Comparison of ENCODE assay signal across 5 worm cellular contexts in the genomic region with DNA sequence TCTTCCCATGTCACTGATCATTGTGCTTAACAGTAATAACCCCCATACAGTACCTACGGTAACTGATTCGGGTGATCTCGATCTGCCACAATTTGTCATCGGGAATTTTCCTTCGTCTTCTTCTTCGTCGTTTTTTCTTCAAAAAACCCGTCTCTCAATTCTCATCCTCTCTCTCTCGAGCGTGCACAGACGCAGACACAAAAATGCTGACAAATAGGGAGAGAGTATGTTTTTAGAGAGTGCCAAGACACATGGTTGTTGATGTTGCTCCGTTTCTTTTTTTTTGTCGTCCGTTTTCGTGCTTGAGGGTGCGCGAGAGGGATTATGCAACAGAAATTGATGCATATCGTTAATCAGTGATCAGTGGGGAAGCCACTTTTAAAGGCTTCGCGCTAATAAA.
TF ChIP-seq lines count a peak whose summit lies in the region.

No protein-coding gene starts in this region.

TF ChIP-seq in whole organism, L1 larva, 84 proteins besides CTCF, POLR2A, EP300 and RAD21 (continued from another document and continues in another):
- peak in 2 of 3 experiments; percentile 24 to 45 for TF ChIP-seq dpl-1 (GFP tag; optimal IDR thresholded peaks at IDR 0.05; lab: Kevin White, UChicago)
- TF ChIP-seq ets-5 (GFP tag; IDR thresholded peaks at IDR 0.05; lab: Robert Waterston, UW) = no peak
- TF ChIP-seq blmp-1 (tag; optimal IDR thresholded peaks at IDR 0.05; lab: Kevin White, UChicago) = peak; percentile 76
- no peak for TF ChIP-seq pqm-1 (tag; optimal IDR thresholded peaks at IDR 0.05; lab: Kevin White, UChicago)
- TF ChIP-seq lin-13 (GFP tag; optimal IDR thresholded peaks at IDR 0.05; lab: Kevin White, UChicago) = peak; percentile 63
- peak; percentile 52 for TF ChIP-seq nhr-77 (tag; optimal IDR thresholded peaks at IDR 0.05; lab: Kevin White, UChicago)
- TF ChIP-seq nhr-71 (tag; optimal IDR thresholded peaks at IDR 0.05; lab: Kevin White, UChicago) = peak; percentile 78
- TF ChIP-seq xbp-1 (tag; optimal IDR thresholded peaks at IDR 0.05; lab: Kevin White, UChicago) = peak; percentile 10
- TF ChIP-seq ztf-4 (tag; optimal IDR thresholded peaks at IDR 0.05; lab: Kevin White, UChicago) = peak; percentile 28
- TF ChIP-seq pax-3 (tag; optimal IDR thresholded peaks at IDR 0.05; lab: Kevin White, UChicago) = peak; percentile 7
- peak; percentile 60 to 78 for TF ChIP-seq efl-1 (optimal IDR thresholded peaks at IDR 0.05; lab: Kevin White, UChicago)
- TF ChIP-seq efl-1 (GFP tag; optimal IDR thresholded peaks at IDR 0.05 in 1 of 2; lab: Kevin White, UChicago) = peak; percentile 21 to 87
- peak; percentile 39 for TF ChIP-seq F16B12.6 (tag; optimal IDR thresholded peaks at IDR 0.05; lab: Kevin White, UChicago)
- no peak for TF ChIP-seq unc-86 (tag; optimal IDR thresholded peaks at IDR 0.05; lab: Kevin White, UChicago)
- TF ChIP-seq unc-98 (GFP tag; IDR thresholded peaks at IDR 0.05; lab: Robert Waterston, UW) = no peak
- no peak for TF ChIP-seq nhr-28 (tag; optimal IDR thresholded peaks at IDR 0.05; lab: Kevin White, UChicago)
- peak; percentile 34 for TF ChIP-seq nhr-19 (GFP tag; conservative IDR thresholded peaks at IDR 0.05; lab: Robert Waterston, UW)
- TF ChIP-seq ztf-11 (tag; optimal IDR thresholded peaks at IDR 0.05; lab: Kevin White, UChicago) = no peak
- TF ChIP-seq rnt-1 (tag; optimal IDR thresholded peaks at IDR 0.05; lab: Kevin White, UChicago) = peak; percentile 43
- peak; percentile 15 for TF ChIP-seq fos-1 (tag; optimal IDR thresholded peaks at IDR 0.05; lab: Kevin White, UChicago)
- TF ChIP-seq skn-1 (tag; optimal IDR thresholded peaks at IDR 0.05; lab: Kevin White, UChicago) = peak; percentile 100
- no peak for TF ChIP-seq unc-62 (GFP tag; optimal IDR thresholded peaks at IDR 0.05; lab: Kevin White, UChicago)
- peak in 3 of 6 experiments; percentile 23 to 72 (median 47) for TF ChIP-seq elt-3 (tag; optimal IDR thresholded peaks at IDR 0.05; lab: Kevin White, UChicago)
- no peak for TF ChIP-seq lin-15B (tag; optimal IDR thresholded peaks at IDR 0.05; lab: Kevin White, UChicago)
- TF ChIP-seq fkh-10 (GFP tag; optimal IDR thresholded peaks at IDR 0.05; lab: Kevin White, UChicago) = peak; percentile 52

TF ChIP-seq in whole organism, L2 larva, 48 proteins besides CTCF, POLR2A, EP300 and RAD21 (continued from another document):
- TF ChIP-seq egl-27 (tag; optimal IDR thresholded peaks at IDR 0.05; lab: Kevin White, UChicago) (peak; percentile 39), nhr-21 (tag; optimal IDR thresholded peaks at IDR 0.05; lab: Kevin White, UChicago) (peak; percentile 71), fos-1 (tag; optimal IDR thresholded peaks at IDR 0.05; lab: Kevin White, UChicago) (peak; percentile 70), sma-9 (GFP tag; optimal IDR thresholded peaks at IDR 0.05; lab: Kevin White, UChicago) (peak; percentile 76), sma-9 (tag; optimal IDR thresholded peaks at IDR 0.05; lab: Kevin White, UChicago) (no peak), F13H6.1 (tag; optimal IDR thresholded peaks at IDR 0.05; lab: Kevin White, UChicago) (peak; percentile 55), elt-3 (tag; optimal IDR thresholded peaks at IDR 0.05; lab: Kevin White, UChicago) (no peak), zag-1 (tag; optimal IDR thresholded peaks at IDR 0.05; lab: Kevin White, UChicago) (peak; percentile 38), mbf-1 (tag; optimal IDR thresholded peaks at IDR 0.05; lab: Kevin White, UChicago) (no peak), ama-1 (optimal IDR thresholded peaks at IDR 0.05; lab: Kevin White, UChicago) (peak; percentile 82), dmd-4 (tag; optimal IDR thresholded peaks at IDR 0.05; lab: Kevin White, UChicago) (no peak), nhr-77 (tag; optimal IDR thresholded peaks at IDR 0.05; lab: Kevin White, UChicago) (no peak), lin-13 (GFP tag; optimal IDR thresholded peaks at IDR 0.05; lab: Kevin White, UChicago) (peak; percentile 58), nhr-6 (tag; optimal IDR thresholded peaks at IDR 0.05; lab: Kevin White, UChicago) (peak; percentile 38), nhr-129 (tag; optimal IDR thresholded peaks at IDR 0.05; lab: Kevin White, UChicago) (peak; percentile 85), C34F6.9 (tag; optimal IDR thresholded peaks at IDR 0.05; lab: Kevin White, UChicago) (peak; percentile 81), nhr-25 (tag; optimal IDR thresholded peaks at IDR 0.05; lab: Kevin White, UChicago) (peak; percentile 39), blmp-1 (tag; optimal IDR thresholded peaks at IDR 0.05; lab: Kevin White, UChicago; ENCODE audit: insufficient read depth) (peak; percentile 25)

TF ChIP-seq in whole organism, L3 larva, 47 proteins besides CTCF, POLR2A, EP300 and RAD21 (continued from another document and continues in another):
- TF ChIP-seq nhr-25 (tag; optimal IDR thresholded peaks at IDR 0.05; lab: Kevin White, UChicago) (peak; percentile 36), R02D3.7 (tag; optimal IDR thresholded peaks at IDR 0.05; lab: Kevin White, UChicago) (peak; percentile 47), nfya-1 (tag; optimal IDR thresholded peaks at IDR 0.05; lab: Kevin White, UChicago; ENCODE audit: insufficient read depth) (peak; percentile 87), ceh-9 (tag; optimal IDR thresholded peaks at IDR 0.05; lab: Kevin White, UChicago) (no peak), sea-2 (GFP tag; optimal IDR thresholded peaks at IDR 0.05; lab: Kevin White, UChicago) (no peak), aly-2 (tag; optimal IDR thresholded peaks at IDR 0.05; lab: Kevin White, UChicago) (no peak), eor-1 (tag; optimal IDR thresholded peaks at IDR 0.05; lab: Kevin White, UChicago) (no peak), fkh-10 (GFP tag; optimal IDR thresholded peaks at IDR 0.05; lab: Kevin White, UChicago) (no peak), zag-1 (tag; optimal IDR thresholded peaks at IDR 0.05; lab: Kevin White, UChicago) (no peak), ceh-82 (tag; optimal IDR thresholded peaks at IDR 0.05; lab: Kevin White, UChicago) (no peak), nhr-12 (tag; optimal IDR thresholded peaks at IDR 0.05; lab: Kevin White, UChicago) (no peak), skn-1 (tag; optimal IDR thresholded peaks at IDR 0.05; lab: Kevin White, UChicago) (peak; percentile 100), lin-39 (tag; optimal IDR thresholded peaks at IDR 0.05; lab: Kevin White, UChicago) (peak; percentile 71), nhr-67 (tag; optimal IDR thresholded peaks at IDR 0.05; lab: Kevin White, UChicago) (no peak), elt-3 (tag; optimal IDR thresholded peaks at IDR 0.05; lab: Kevin White, UChicago) (peak in 1 of 3 experiments; percentile 2), fkh-2 (tag; optimal IDR thresholded peaks at IDR 0.05; lab: Kevin White, UChicago) (no peak), hmg-11 (tag; optimal IDR thresholded peaks at IDR 0.05; lab: Kevin White, UChicago) (peak; percentile 78), unc-39 (tag; optimal IDR thresholded peaks at IDR 0.05; lab: Kevin White, UChicago) (no peak), mdl-1 (tag; optimal IDR thresholded peaks at IDR 0.05; lab: Kevin White, UChicago) (peak; percentile 42), pqm-1 (tag; optimal IDR thresholded peaks at IDR 0.05; lab: Kevin White, UChicago) (peak; percentile 25), ZK546.5 (tag; optimal IDR thresholded peaks at IDR 0.05; lab: Kevin White, UChicago) (no peak), egl-5 (tag; optimal IDR thresholded peaks at IDR 0.05; lab: Kevin White, UChicago) (peak; percentile 34), nhr-28 (tag; optimal IDR thresholded peaks at IDR 0.05; lab: Kevin White, UChicago) (no peak), jun-1 (tag; optimal IDR thresholded peaks at IDR 0.05; lab: Kevin White, UChicago) (peak; percentile 57), fos-1 (tag; optimal IDR thresholded peaks at IDR 0.05; lab: Kevin White, UChicago) (no peak), elt-1 (tag; optimal IDR thresholded peaks at IDR 0.05; lab: Kevin White, UChicago) (no peak), mml-1 (tag; optimal IDR thresholded peaks at IDR 0.05; lab: Kevin White, UChicago) (no peak), nhr-43 (tag; optimal IDR thresholded peaks at IDR 0.05; lab: Kevin White, UChicago; ENCODE audit: poor library complexity, severe bottlenecking) (peak; percentile 78), nhr-77 (tag; optimal IDR thresholded peaks at IDR 0.05; lab: Kevin White, UChicago) (no peak), elt-2 (tag; optimal IDR thresholded peaks at IDR 0.05; lab: Kevin White, UChicago) (peak; percentile 40)

TF ChIP-seq in whole organism, L4 larva, 104 proteins besides CTCF, POLR2A, EP300 and RAD21 (continued from another document and continues in another):
- TF ChIP-seq pha-4 (GFP tag; IDR thresholded peaks at IDR 0.05; lab: Robert Waterston, UW) (no peak), pha-4 (tag; optimal IDR thresholded peaks at IDR 0.05; lab: Kevin White, UChicago) (peak; percentile 88), T26A8.4 (GFP tag; IDR thresholded peaks at IDR 0.05; lab: Robert Waterston, UW) (no peak), Y5F2A.4 (GFP tag; optimal IDR thresholded peaks at IDR 0.05; lab: Kevin White, UChicago) (no peak), lin-38 (GFP tag; IDR thresholded peaks at IDR 0.05; lab: Robert Waterston, UW) (0 out of 2 replicates have a peak, but pooled peaks have one; percentile 33), gei-8 (GFP tag; optimal IDR thresholded peaks at IDR 0.05; lab: Kevin White, UChicago) (no peak), arid-1 (GFP tag; conservative IDR thresholded peaks at IDR 0.05; lab: Robert Waterston, UW) (no peak), lin-29 (GFP tag; IDR thresholded peaks at IDR 0.05; lab: Robert Waterston, UW) (no peak), aly-2 (tag; optimal IDR thresholded peaks at IDR 0.05; lab: Kevin White, UChicago) (no peak), mxl-2 (GFP tag; conservative IDR thresholded peaks at IDR 0.05; lab: Robert Waterston, UW) (no peak), egl-27 (tag; optimal IDR thresholded peaks at IDR 0.05; lab: Kevin White, UChicago) (no peak), tag-97 (GFP tag; IDR thresholded peaks at IDR 0.05; lab: Robert Waterston, UW) (0 out of 2 replicates have a peak, but pooled peaks have one; percentile 44), hmg-1.1 (GFP tag; IDR thresholded peaks at IDR 0.05; lab: Robert Waterston, UW) (peak; percentile 50; the same call in 1 of the 2 replicates), hif-1 (tag; optimal IDR thresholded peaks at IDR 0.05; lab: Kevin White, UChicago) (peak in 1 of 2 experiments; percentile 57), set-16 (GFP tag; IDR thresholded peaks at IDR 0.05; lab: Robert Waterston, UW) (no peak), ama-1 (optimal IDR thresholded peaks at IDR 0.05; lab: Kevin White, UChicago) (no peak), ceh-20 (GFP tag; IDR thresholded peaks at IDR 0.05; lab: Robert Waterston, UW) (no peak), lin-1 (GFP tag; IDR thresholded peaks at IDR 0.05; lab: Robert Waterston, UW) (no peak), D1046.2 (GFP tag; IDR thresholded peaks at IDR 0.05; lab: Robert Waterston, UW) (no peak), F49E8.2 (tag; optimal IDR thresholded peaks at IDR 0.05; lab: Kevin White, UChicago; ENCODE audit: borderline replicate concordance) (no peak), nhr-48 (tag; optimal IDR thresholded peaks at IDR 0.05; lab: Kevin White, UChicago) (peak; percentile 37), spr-1 (tag; optimal IDR thresholded peaks at IDR 0.05; lab: Kevin White, UChicago) (no peak), fkh-10 (GFP tag; optimal IDR thresholded peaks at IDR 0.05; lab: Kevin White, UChicago) (peak; percentile 28), lin-13 (GFP tag; optimal IDR thresholded peaks at IDR 0.05; lab: Kevin White, UChicago) (peak; percentile 9), rbr-2 (tag; optimal IDR thresholded peaks at IDR 0.05; lab: Kevin White, UChicago) (peak; percentile 46), F44E2.7 (GFP tag; IDR thresholded peaks at IDR 0.05; lab: Robert Waterston, UW) (no peak), daf-8 (GFP tag; IDR thresholded peaks at IDR 0.05; lab: Robert Waterston, UW) (no peak), nhr-11 (tag; optimal IDR thresholded peaks at IDR 0.05; lab: Kevin White, UChicago) (peak; percentile 28), lsy-2 (tag; optimal IDR thresholded peaks at IDR 0.05; lab: Kevin White, UChicago) (peak; percentile 47 to 78), nhr-102 (tag; optimal IDR thresholded peaks at IDR 0.05; lab: Kevin White, UChicago) (no peak), nhr-10 (tag; optimal IDR thresholded peaks at IDR 0.05; lab: Kevin White, UChicago) (peak; percentile 60)

TF ChIP-seq in whole organism, young adult, 124 proteins besides CTCF, POLR2A, EP300 and RAD21 (continued from another document):
- TF ChIP-seq K11D2.4 (GFP tag; IDR thresholded peaks at IDR 0.05; lab: Robert Waterston, UW) = peak; percentile 35; the same call in 1 of the 2 replicates
- no peak for TF ChIP-seq mes-4 (tag; optimal IDR thresholded peaks at IDR 0.05; lab: Kevin White, UChicago)
- no peak for TF ChIP-seq ceh-91 (GFP tag; IDR thresholded peaks at IDR 0.05; lab: Robert Waterston, UW)
- TF ChIP-seq madf-10 (tag; optimal IDR thresholded peaks at IDR 0.05; lab: Kevin White, UChicago) = no peak
- TF ChIP-seq chd-7 (tag; optimal IDR thresholded peaks at IDR 0.05; lab: Kevin White, UChicago) = peak; percentile 9
- TF ChIP-seq rpc-1 (optimal IDR thresholded peaks at IDR 0.05; lab: Kevin White, UChicago) = no peak
- no peak for TF ChIP-seq rpc-1 (tag; optimal IDR thresholded peaks at IDR 0.05; lab: Kevin White, UChicago)
- TF ChIP-seq F10E7.11 (tag; optimal IDR thresholded peaks at IDR 0.05; lab: Kevin White, UChicago) = no peak
TF ChIP-seq in whole organism, young adult: peak in this region for 13.
